Fruit fly (Drosophila melanogaster): Measurements from ENCODE around the gene CG10748.

Gene CG10748

dm6 chr3L:13017803-13018324 lies 45.7 kb upstream of the CG10748 start, which contains the start of the genes mRpL20 and Icmt (continued):
- TF ChIP-seq dmrt99B (tag; optimal IDR thresholded peaks at IDR 0.05) = peak; percentile 95
- peak; percentile 87 for TF ChIP-seq Chrac-16 (GFP tag; optimal IDR thresholded peaks at IDR 0.05)
- peak; percentile 58 for TF ChIP-seq hbn (GFP tag; IDR thresholded peaks at IDR 0.05; ENCODE audit: partially characterized antibody)
- TF ChIP-seq sens (GFP tag) = peak; percentile 94
- TF ChIP-seq run (tag; optimal IDR thresholded peaks at IDR 0.05) = peak; percentile 93
- peak; percentile 83 for TF ChIP-seq Sox100B (GFP tag; optimal IDR thresholded peaks at IDR 0.05)
- TF ChIP-seq Ets97D (GFP tag; optimal IDR thresholded peaks at IDR 0.05) = peak; percentile 55
- peak; percentile 85 for TF ChIP-seq vnd (GFP tag; IDR thresholded peaks at IDR 0.05; ENCODE audit: partially characterized antibody)
- TF ChIP-seq CG14441 (GFP tag; IDR thresholded peaks at IDR 0.05) = peak; percentile 97
- TF ChIP-seq esg (GFP tag; conservative IDR thresholded peaks at IDR 0.05) = peak; percentile 89
- peak; percentile 61 for TF ChIP-seq CG6813 (GFP tag; optimal IDR thresholded peaks at IDR 0.05)
- peak; percentile 83 for TF ChIP-seq Hand (GFP tag; optimal IDR thresholded peaks at IDR 0.05)
- no peak for TF ChIP-seq da (GFP tag; optimal IDR thresholded peaks at IDR 0.05)
- TF ChIP-seq Bteb2 (GFP tag; optimal IDR thresholded peaks at IDR 0.05) = peak; percentile 51
- peak; percentile 96 for TF ChIP-seq CG11247 (GFP tag; IDR thresholded peaks at IDR 0.05)
- TF ChIP-seq Dll (GFP tag; IDR thresholded peaks at IDR 0.05; ENCODE audit: partially characterized antibody) = peak; percentile 81
- peak; percentile 68 for TF ChIP-seq CG4707 (GFP tag; optimal IDR thresholded peaks at IDR 0.05)
- no peak for TF ChIP-seq Sry-β (GFP tag; optimal IDR thresholded peaks at IDR 0.05)
- TF ChIP-seq CoRest (tag; optimal IDR thresholded peaks at IDR 0.05) = peak; percentile 97
- peak; percentile 79 for TF ChIP-seq CG5953 (GFP tag; IDR thresholded peaks at IDR 0.05)
- TF ChIP-seq Fer3 (tag; optimal IDR thresholded peaks at IDR 0.05) = peak; percentile 91
- TF ChIP-seq CG17802 (tag; optimal IDR thresholded peaks at IDR 0.05) = peak; percentile 28
- peak; percentile 89 for TF ChIP-seq CG13775 (GFP tag; optimal IDR thresholded peaks at IDR 0.05)
- peak; percentile 52 for TF ChIP-seq corto (GFP tag; optimal IDR thresholded peaks at IDR 0.05)
- peak; percentile 84 for TF ChIP-seq cwo (GFP tag; optimal IDR thresholded peaks at IDR 0.05)
- peak; percentile 88 for TF ChIP-seq CG7357 (GFP tag; IDR thresholded peaks at IDR 0.05)
- TF ChIP-seq CG3407 (GFP tag; optimal IDR thresholded peaks at IDR 0.05) = peak; percentile 88
- peak; percentile 92 for TF ChIP-seq CG7556 (GFP tag; optimal IDR thresholded peaks at IDR 0.05)
- TF ChIP-seq jing (GFP tag; optimal IDR thresholded peaks at IDR 0.05) = peak; percentile 82
- TF ChIP-seq Bdp1 (GFP tag; optimal IDR thresholded peaks at IDR 0.05) = peak; percentile 49
- peak; percentile 37 for TF ChIP-seq maf-S (GFP tag; optimal IDR thresholded peaks at IDR 0.05)
- TF ChIP-seq CG10366 (GFP tag; IDR thresholded peaks at IDR 0.05) = peak; percentile 97
- TF ChIP-seq ERR (GFP tag; optimal IDR thresholded peaks at IDR 0.05) = no peak
- peak; percentile 47 for TF ChIP-seq MTF-1 (GFP tag; optimal IDR thresholded peaks at IDR 0.05; ENCODE audit: borderline replicate concordance)
- peak; percentile 84 for TF ChIP-seq CG3281 (GFP tag; optimal IDR thresholded peaks at IDR 0.05)
- TF ChIP-seq trh (GFP tag; optimal IDR thresholded peaks at IDR 0.05) = peak; percentile 60
- peak; percentile 78 for TF ChIP-seq Doc2 (GFP tag; IDR thresholded peaks at IDR 0.05)
- TF ChIP-seq CG9932 (GFP tag; IDR thresholded peaks at IDR 0.05) = peak; percentile 95
- TF ChIP-seq cg (GFP tag; optimal IDR thresholded peaks at IDR 0.05) = no peak
- peak; percentile 37 for TF ChIP-seq CTCF (GFP tag; optimal IDR thresholded peaks at IDR 0.05)
- peak; percentile 93 for TF ChIP-seq bcd (GFP tag; optimal IDR thresholded peaks at IDR 0.05)
- no peak for TF ChIP-seq hkb (optimal IDR thresholded peaks at IDR 0.05)
- TF ChIP-seq hkb (GFP tag; IDR thresholded peaks at IDR 0.05) = peak; percentile 96
- TF ChIP-seq Hey (tag; optimal IDR thresholded peaks at IDR 0.05) = no peak
- TF ChIP-seq CG6272 (GFP tag; IDR thresholded peaks at IDR 0.05) = peak; percentile 98
- peak; percentile 79 for TF ChIP-seq unc-4 (GFP tag; IDR thresholded peaks at IDR 0.05; ENCODE audit: partially characterized antibody)
- TF ChIP-seq Xrp1 (GFP tag; IDR thresholded peaks at IDR 0.05) = peak; percentile 97
- TF ChIP-seq NfI (GFP tag; optimal IDR thresholded peaks at IDR 0.05) = peak; percentile 92
- peak; percentile 77 for TF ChIP-seq CG10147 (GFP tag; optimal IDR thresholded peaks at IDR 0.05)
- no peak for TF ChIP-seq Trl (optimal IDR thresholded peaks at IDR 0.05)
- peak; percentile 57 for TF ChIP-seq Trl (GFP tag; optimal IDR thresholded peaks at IDR 0.05)

Measured in whole organism, embryonic.